Fruit fly (Drosophila melanogaster) whole organism, embryonic: Measurements from ENCODE around the gene CG31087.

Source experiments
- Bgb ChIP-seq: fragments of 200-800 bp; sonication (Bioruptor generic); IDR thresholded peaks from 2 replicates; pipeline ENCODE4 v1.3.6; 2022; ENCODE audit warnings: missing biosample characterization, missing genetic modification characterization; ENCODE audit not compliant: partially characterized antibody
- CG10274 ChIP-seq: fragments of 200-800 bp; sonication (Bioruptor generic); optimal IDR thresholded peaks from 3 replicates; lab custom pipeline; 2017; ENCODE audit warnings: missing biosample characterization, mild to moderate bottlenecking, missing genetic modification characterization
- CG10543 ChIP-seq: fragments of 200-800 bp; sonication (Bioruptor generic); optimal IDR thresholded peaks from 3 replicates; lab custom pipeline; 2017; ENCODE audit warnings: missing biosample characterization, mild to moderate bottlenecking, missing genetic modification characterization, moderate library complexity
- CG11723 ChIP-seq: fragments of 200-800 bp; sonication (Bioruptor generic); optimal IDR thresholded peaks from 2 replicates; lab custom pipeline; 2017; ENCODE audit warnings: missing biosample characterization, mild to moderate bottlenecking, missing genetic modification characterization
- CG12769 ChIP-seq: fragments of 200-800 bp; sonication (Bioruptor generic); optimal IDR thresholded peaks from 2 replicates; lab custom pipeline; 2019; ENCODE audit warnings: missing biosample characterization, mild to moderate bottlenecking, missing genetic modification characterization, moderate library complexity
- CG31365 ChIP-seq: fragments of 200-800 bp; sonication (Bioruptor generic); optimal IDR thresholded peaks from 2 replicates; lab custom pipeline; 2018; ENCODE audit warnings: missing biosample characterization, mild to moderate bottlenecking, missing genetic modification characterization
- CG3847 ChIP-seq: fragments of 200-800 bp; sonication (Bioruptor generic); IDR thresholded peaks from 2 replicates; pipeline ENCODE4 v1.3.6; 2022; ENCODE audit warnings: missing biosample characterization, missing genetic modification characterization
- CG3995 ChIP-seq: fragments of 200-800 bp; sonication (Bioruptor generic); optimal IDR thresholded peaks from 3 replicates; lab custom pipeline; 2016; ENCODE audit warnings: missing biosample characterization, missing genetic modification characterization
- CG4282 ChIP-seq: fragments of 200-800 bp; sonication (Bioruptor generic); optimal IDR thresholded peaks from 2 replicates; lab custom pipeline; 2016; ENCODE audit warnings: missing biosample characterization, missing genetic modification characterization
- CG4404 ChIP-seq: fragments of 200-800 bp; sonication (Bioruptor generic); IDR thresholded peaks from 2 replicates; pipeline ENCODE4 v1.3.6; 2022; ENCODE audit warnings: missing biosample characterization, missing genetic modification characterization
- CG5953 ChIP-seq: fragments of 200-800 bp; sonication (Bioruptor generic); IDR thresholded peaks from 2 replicates; pipeline ENCODE4 v1.3.6; 2022; ENCODE audit warnings: missing biosample characterization, missing genetic modification characterization
- CG6765 ChIP-seq: fragments of 200-800 bp; sonication (Bioruptor generic); optimal IDR thresholded peaks from 3 replicates; lab custom pipeline; 2017; ENCODE audit warnings: missing biosample characterization, mild to moderate bottlenecking, missing genetic modification characterization
- CG6813 ChIP-seq: fragments of 200-800 bp; sonication (Bioruptor generic); optimal IDR thresholded peaks from 2 replicates; lab custom pipeline; 2017; ENCODE audit warnings: missing biosample characterization, missing genetic modification characterization, mild to moderate bottlenecking, moderate library complexity, missing genetic modification reagents
- CG6854 ChIP-seq: fragments of 200-800 bp; sonication (Bioruptor generic); optimal IDR thresholded peaks from 3 replicates; lab custom pipeline; 2017; ENCODE audit warnings: missing biosample characterization, mild to moderate bottlenecking, missing genetic modification characterization
- Deaf1 ChIP-seq: fragments of 200-800 bp; optimal IDR thresholded peaks from 3 replicates; lab custom pipeline; 2019; ENCODE audit warnings: missing biosample characterization, mild to moderate bottlenecking, missing genetic modification characterization, moderate library complexity
- Drgx ChIP-seq: fragments of 200-800 bp; sonication (Bioruptor generic); IDR thresholded peaks from 2 replicates; pipeline ENCODE4 v1.3.6; 2022; ENCODE audit warnings: missing biosample characterization, missing genetic modification characterization
- Kr ChIP-seq: fragments of 200-800 bp; sonication (Bioruptor generic); optimal IDR thresholded peaks from 2 replicates; lab custom pipeline; 2017; ENCODE audit warnings: missing biosample characterization, mild to moderate bottlenecking, missing genetic modification characterization
- MBD-R2 ChIP-seq: fragments of 200-800 bp; sonication (Bioruptor generic); IDR thresholded peaks from 2 replicates; pipeline ENCODE4 v1.3.6; 2022; ENCODE audit warnings: missing biosample characterization, missing genetic modification characterization
- NC2α ChIP-seq: fragments of 200-800 bp; sonication (Bioruptor generic); optimal IDR thresholded peaks from 2 replicates; lab custom pipeline; 2016; ENCODE audit warnings: missing biosample characterization, missing genetic modification characterization
- NK7.1 ChIP-seq: fragments of 200-800 bp; sonication (Bioruptor generic); optimal IDR thresholded peaks from 3 replicates; lab custom pipeline; 2016; ENCODE audit warnings: missing biosample characterization, missing genetic modification characterization
- Neu2 ChIP-seq: fragments of 200-800 bp; sonication (Bioruptor generic); optimal IDR thresholded peaks from 3 replicates; lab custom pipeline; 2016; ENCODE audit warnings: missing biosample characterization, missing genetic modification characterization, borderline replicate concordance
- Stat92E ChIP-seq, 3 experiments: fragments of >200 bp in 2 of 3; fragments of 200-800 bp in 1 of 3; sonication (Bioruptor generic) in 1 of 3; optimal IDR thresholded peaks; 2 replicates each; lab custom pipeline; 2017 to 2019; ENCODE audit warnings: missing biosample characterization in 3 of 3, missing genetic modification characterization in 3 of 3, mild to moderate bottlenecking in 1 of 3, moderate library complexity in 1 of 3
- chinmo ChIP-seq: fragments of 200-800 bp; sonication (Bioruptor generic); IDR thresholded peaks from 4 replicates; pipeline ENCODE4 v1.3.6; 2022; ENCODE audit warnings: missing biosample characterization, missing genetic modification characterization; ENCODE audit not compliant: partially characterized antibody
- ci ChIP-seq: fragments of 200-800 bp; sonication (Bioruptor generic); IDR thresholded peaks from 3 replicates; pipeline ENCODE4 v1.3.6; 2022; ENCODE audit warnings: missing biosample characterization, missing genetic modification characterization
- crc ChIP-seq: fragments of 200-800 bp; sonication (Bioruptor generic); optimal IDR thresholded peaks from 2 replicates; lab custom pipeline; 2016; ENCODE audit warnings: missing biosample characterization, missing genetic modification characterization
- da ChIP-seq: fragments of 200-800 bp; sonication (Bioruptor generic); optimal IDR thresholded peaks from 2 replicates; lab custom pipeline; 2016; ENCODE audit warnings: missing biosample characterization, missing genetic modification characterization
- dpn ChIP-seq, 2 experiments: fragments of 200-800 bp; sonication (Bioruptor generic); optimal IDR thresholded peaks; 3 replicates each; lab custom pipeline; 2016; ENCODE audit warnings: missing biosample characterization in 2 of 2, missing genetic modification characterization in 2 of 2
- dysf ChIP-seq: fragments of 200-800 bp; sonication (Bioruptor generic); IDR thresholded peaks from 3 replicates; pipeline ENCODE4 v1.3.6; 2022; ENCODE audit warnings: missing biosample characterization, missing genetic modification characterization
- ewg ChIP-seq: fragments of 200-800 bp; sonication (Bioruptor generic); optimal IDR thresholded peaks from 3 replicates; lab custom pipeline; 2017; ENCODE audit warnings: mild to moderate bottlenecking, missing biosample characterization, missing genetic modification reagents, missing genetic modification characterization
- exex ChIP-seq: fragments of 200-800 bp; sonication (Bioruptor generic); optimal IDR thresholded peaks from 4 replicates; lab custom pipeline; 2018; ENCODE audit warnings: missing biosample characterization, mild to moderate bottlenecking, missing genetic modification characterization, moderate library complexity
- gce ChIP-seq: fragments of 200-800 bp; sonication (Bioruptor generic); IDR thresholded peaks from 3 replicates; pipeline ENCODE4 v1.3.6; 2022; ENCODE audit warnings: missing biosample characterization, missing genetic modification characterization
- grn ChIP-seq: fragments of 200-800 bp; sonication (Bioruptor generic); optimal IDR thresholded peaks from 3 replicates; lab custom pipeline; 2017; ENCODE audit warnings: missing biosample characterization, missing genetic modification characterization
- ken ChIP-seq: fragments of 200-800 bp; sonication (Bioruptor generic); IDR thresholded peaks from 3 replicates; pipeline ENCODE4 v1.3.6; 2022; ENCODE audit warnings: missing biosample characterization, missing genetic modification characterization
- klu ChIP-seq: fragments of 200-800 bp; sonication (Bioruptor generic); IDR thresholded peaks from 2 replicates; pipeline ENCODE4 v1.3.6; 2022; ENCODE audit warnings: missing biosample characterization, missing genetic modification characterization
- lab ChIP-seq: fragments of 200-800 bp; sonication (Bioruptor generic); optimal IDR thresholded peaks from 3 replicates; lab custom pipeline; 2017; ENCODE audit warnings: missing biosample characterization, missing genetic modification characterization, mild to moderate bottlenecking, moderate library complexity, missing genetic modification reagents
- run ChIP-seq: fragments of 200-800 bp; sonication (Bioruptor generic); optimal IDR thresholded peaks from 3 replicates; lab custom pipeline; 2018; ENCODE audit warnings: missing biosample characterization, mild to moderate bottlenecking, missing genetic modification characterization
- sd ChIP-seq: fragments of 200-800 bp; sonication (Bioruptor generic); optimal IDR thresholded peaks from 3 replicates; lab custom pipeline; 2018; ENCODE audit warnings: missing biosample characterization, mild to moderate bottlenecking, missing genetic modification characterization, moderate library complexity
- sens ChIP-seq: fragments of 200-800 bp; sonication (Bioruptor generic); peaks from one replicate; lab custom pipeline; 2016; ENCODE audit warnings: missing biosample characterization, missing genetic modification characterization
- sug ChIP-seq: fragments of 200-800 bp; optimal IDR thresholded peaks from 2 replicates; lab custom pipeline; 2019; ENCODE audit warnings: missing biosample characterization, mild to moderate bottlenecking, missing genetic modification characterization, moderate library complexity
- unc-4 ChIP-seq: fragments of 200-800 bp; sonication (Bioruptor generic); IDR thresholded peaks from 2 replicates; pipeline ENCODE4 v1.3.6; 2022; ENCODE audit warnings: missing biosample characterization, missing genetic modification characterization; ENCODE audit not compliant: partially characterized antibody
- unpg ChIP-seq: fragments of 200-800 bp; sonication (Bioruptor generic); optimal IDR thresholded peaks from 3 replicates; lab custom pipeline; 2018; ENCODE audit warnings: missing biosample characterization, mild to moderate bottlenecking, missing genetic modification characterization, moderate library complexity
- vnd ChIP-seq: fragments of 200-800 bp; sonication (Bioruptor generic); IDR thresholded peaks from 3 replicates; pipeline ENCODE4 v1.3.6; 2022; ENCODE audit warnings: missing biosample characterization, missing genetic modification characterization; ENCODE audit not compliant: partially characterized antibody

The CG31087 gene

DNA sequence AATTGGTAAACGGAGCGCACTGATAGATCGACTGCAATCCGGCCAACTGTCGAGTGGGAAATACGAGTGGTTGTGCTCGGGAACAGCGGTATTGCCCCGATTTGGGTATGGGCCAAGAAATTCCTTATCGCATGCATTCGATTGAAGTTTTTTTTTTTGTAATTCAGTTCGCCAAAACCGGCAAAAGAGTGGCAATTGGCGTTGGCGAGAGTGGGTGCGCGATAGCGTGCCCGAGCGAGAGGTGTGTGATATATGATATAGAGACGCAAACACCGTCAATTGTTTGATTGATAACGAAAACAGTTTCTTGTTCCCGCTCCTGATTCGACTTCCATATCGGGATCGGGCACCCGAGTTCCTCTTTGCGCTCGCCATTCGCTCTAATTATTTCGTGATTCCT, at the start of gene CG31087:
TSS of gene CG31087 (minus strand) at position 63 of the 400 bp plus-strand sequence.
- TF ChIP-seq dysf (GFP tag; lab: Robert Waterston, UW), result no peak
- TF ChIP-seq CG4404, result no peak
- TF ChIP-seq CG6854, result no peak
- TF ChIP-seq CG10543 (GFP tag; lab: Kevin White, UChicago), result no peak
- TF ChIP-seq Deaf1, result peak; percentile 51
- TF ChIP-seq CG5953 (GFP tag; lab: Robert Waterston, UW), result no peak
- TF ChIP-seq exex (tag; lab: Kevin White, UChicago), result peak; percentile 56
- no peak for TF ChIP-seq crc
- peak; percentile 12 for TF ChIP-seq grn (GFP tag; lab: Kevin White, UChicago)
- TF ChIP-seq CG6765 (GFP tag; lab: Kevin White, UChicago), result no peak
- peak; percentile 67 for TF ChIP-seq sens
- TF ChIP-seq CG11723, result no peak
- TF ChIP-seq sd (tag; lab: Kevin White, UChicago), result peak; percentile 2
- TF ChIP-seq ci (GFP tag; lab: Robert Waterston, UW), result no peak
- TF ChIP-seq lab (GFP tag; lab: Kevin White, UChicago), result peak; percentile 50
- TF ChIP-seq CG4282 (GFP tag; lab: Kevin White, UChicago), result no peak
- no peak for TF ChIP-seq CG6813 (GFP tag; lab: Kevin White, UChicago)
- TF ChIP-seq chinmo (GFP tag; lab: Robert Waterston, UW), result 0 out of 4 replicates have a peak, but pooled peaks have one; percentile 57
- TF ChIP-seq unc-4, result no peak
- peak; percentile 15 for TF ChIP-seq sug (tag; lab: Kevin White, UChicago)
- TF ChIP-seq CG10274 (GFP tag; lab: Kevin White, UChicago), result no peak
- no peak for TF ChIP-seq CG31365 (tag; lab: Kevin White, UChicago)
- TF ChIP-seq gce, result no peak
- peak; percentile 40 for TF ChIP-seq CG12769 (tag; lab: Kevin White, UChicago)
- no peak for TF ChIP-seq Bgb (GFP tag; lab: Robert Waterston, UW)
- TF ChIP-seq Drgx (GFP tag; lab: Robert Waterston, UW), result no peak
- no peak for TF ChIP-seq da (GFP tag; lab: Kevin White, UChicago)
- TF ChIP-seq CG3847 (GFP tag; lab: Robert Waterston, UW), result no peak

DNA sequence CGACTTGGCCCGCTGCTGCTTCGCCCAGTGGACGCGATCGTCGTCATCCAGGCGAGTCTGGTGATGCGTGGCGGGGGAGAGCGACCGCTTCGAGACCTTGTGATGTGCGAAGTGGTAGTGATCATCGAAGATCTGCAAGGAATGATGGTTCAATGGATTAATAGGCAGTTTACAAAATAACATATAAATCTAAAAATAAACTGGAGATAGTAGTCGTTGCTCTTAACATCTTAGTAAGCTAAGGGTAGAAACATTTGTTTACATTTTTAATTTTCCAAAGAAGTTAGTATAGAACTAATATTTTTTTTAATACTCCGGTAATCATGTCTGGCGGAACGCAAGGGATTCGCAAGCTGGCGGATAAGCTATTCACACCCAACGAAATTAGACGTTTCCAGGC, 44.4 kb upstream of the CG31087 start, which contains the start of gene ND-49L:
TSS of gene ND-49L (plus strand) at position 301 of the 400 bp plus-strand sequence.
- TF ChIP-seq klu (GFP tag; lab: Robert Waterston, UW) (no peak), dpn (GFP tag; optimal IDR thresholded peaks at IDR 0.05; lab: Kevin White, UChicago) (no peak), unpg (GFP tag; lab: Kevin White, UChicago) (no peak), Kr (GFP tag; lab: Kevin White, UChicago) (no peak), NC2α (GFP tag; lab: Kevin White, UChicago) (no peak), CG3995 (GFP tag; lab: Kevin White, UChicago) (no peak), ken (GFP tag; lab: Robert Waterston, UW) (no peak), run (tag; lab: Kevin White, UChicago) (no peak), NK7.1 (GFP tag; lab: Kevin White, UChicago) (no peak), ewg (GFP tag; lab: Kevin White, UChicago) (no peak)

DNA sequence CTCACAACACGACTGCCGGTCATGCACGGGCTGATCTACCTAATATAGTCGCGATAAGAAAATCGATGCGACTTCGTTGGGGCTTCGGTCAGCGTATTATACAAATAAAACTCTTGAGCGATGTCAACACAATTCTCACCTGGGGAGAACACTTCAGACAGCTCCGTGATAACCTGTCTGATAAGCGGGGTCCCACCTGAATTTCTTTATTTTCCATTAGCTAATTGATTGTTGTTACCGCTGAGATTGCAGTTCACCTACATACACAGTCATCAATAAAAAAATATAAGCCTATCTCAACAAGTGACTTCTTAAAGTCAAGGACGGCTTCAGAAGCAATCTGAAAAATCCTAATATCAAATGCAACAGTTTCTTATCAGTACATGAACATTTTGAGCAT, 33.3 kb upstream of the CG31087 start, which contains the start of gene tobi:
TSS of gene tobi (minus strand) at position 23 of the 400 bp plus-strand sequence.
- TF ChIP-seq Neu2 (GFP tag; lab: Kevin White, UChicago) (no peak), exex (tag; lab: Kevin White, UChicago) (peak; percentile 72), vnd (GFP tag; lab: Robert Waterston, UW) (peak; percentile 19; the same call in 1 of the 3 replicates), MBD-R2 (GFP tag; lab: Robert Waterston, UW) (no peak), Stat92E (GFP tag; optimal IDR thresholded peaks at IDR 0.05; lab: Kevin White, UChicago) (no peak), sug (tag; lab: Kevin White, UChicago) (peak; percentile 89)
- TF ChIP-seq, all 482 proteins: peak for 3
